Worm (Caenorhabditis elegans): ENCODE measurements around the gene C46E10.1.
"Not testable (repeated sequence)": the region's sequence is repeated elsewhere in the genome, so short reads cannot be mapped to it uniquely, and the experiment has no call there.

C46E10.1 gene

ce11 chrII:3752184-3752583, 28.2 kb downstream of the C46E10.1 start, which contains the start of gene sdz-11:
TSS of gene sdz-11 (minus strand) at chrII:3752284.
- TF ChIP-seq lin-13 (GFP tag; optimal IDR thresholded peaks at IDR 0.05): no peak
- TF ChIP-seq skn-1 (tag; optimal IDR thresholded peaks at IDR 0.05): no peak
- no peak for TF ChIP-seq unc-62 (GFP tag; optimal IDR thresholded peaks at IDR 0.05)

- no peak for TF ChIP-seq elt-1 (tag; optimal IDR thresholded peaks at IDR 0.05)
- no peak for TF ChIP-seq alr-1 (tag; optimal IDR thresholded peaks at IDR 0.05)
- no peak for TF ChIP-seq nhr-77 (tag; optimal IDR thresholded peaks at IDR 0.05)
- no peak for TF ChIP-seq ztf-11 (tag; optimal IDR thresholded peaks at IDR 0.05)
- no peak for TF ChIP-seq nhr-23 (tag; optimal IDR thresholded peaks at IDR 0.05)
- TF ChIP-seq R02D3.7 (tag; optimal IDR thresholded peaks at IDR 0.05): no peak
- no peak for TF ChIP-seq ztf-4 (tag; optimal IDR thresholded peaks at IDR 0.05)
- TF ChIP-seq snpc-4 (tag; optimal IDR thresholded peaks at IDR 0.05): no peak
- no peak for TF ChIP-seq nhr-21 (tag; optimal IDR thresholded peaks at IDR 0.05)
- TF ChIP-seq mdl-1 (tag; optimal IDR thresholded peaks at IDR 0.05): no peak
- no peak for TF ChIP-seq peb-1 (tag; optimal IDR thresholded peaks at IDR 0.05)
- TF ChIP-seq lsy-2 (tag; optimal IDR thresholded peaks at IDR 0.05): no peak
- TF ChIP-seq crh-2 (tag; optimal IDR thresholded peaks at IDR 0.05): no peak
- TF ChIP-seq sma-9 (GFP tag; optimal IDR thresholded peaks at IDR 0.05): no peak
- TF ChIP-seq sma-9 (tag; optimal IDR thresholded peaks at IDR 0.05): no peak
- no peak for TF ChIP-seq lin-13 (GFP tag; optimal IDR thresholded peaks at IDR 0.05)
- no peak for TF ChIP-seq gmeb-1 (tag; optimal IDR thresholded peaks at IDR 0.05)
- no peak for TF ChIP-seq ceh-82 (tag; optimal IDR thresholded peaks at IDR 0.05)
Measured at ce11 chrII:3753598-3753997, 29.6 kb downstream of the C46E10.1 start, which contains the start of gene rcd-1. TSS of gene rcd-1 (plus strand) at chrII:3753898.

ce11 chrII:3757499-3757898, 33.5 kb downstream of the C46E10.1 start, which contains the start of gene srx-111:
TSS of gene srx-111 (plus strand) at chrII:3757799.
- TF ChIP-seq elt-3 (tag; optimal IDR thresholded peaks at IDR 0.05) (no peak), nhr-129 (tag; optimal IDR thresholded peaks at IDR 0.05) (no peak), peb-1 (tag; optimal IDR thresholded peaks at IDR 0.05) (no peak), mab-5 (tag; optimal IDR thresholded peaks at IDR 0.05) (no peak), ztf-4 (tag; optimal IDR thresholded peaks at IDR 0.05) (no peak), nhr-23 (tag; optimal IDR thresholded peaks at IDR 0.05) (no peak), crh-2 (tag; optimal IDR thresholded peaks at IDR 0.05) (no peak), snpc-4 (tag; optimal IDR thresholded peaks at IDR 0.05) (no peak), lin-39 (tag; optimal IDR thresholded peaks at IDR 0.05) (no peak), fos-1 (tag; optimal IDR thresholded peaks at IDR 0.05) (no peak), sma-9 (GFP tag; optimal IDR thresholded peaks at IDR 0.05) (no peak), sma-9 (tag; optimal IDR thresholded peaks at IDR 0.05) (no peak), aly-2 (tag; optimal IDR thresholded peaks at IDR 0.05) (no peak), zag-1 (tag; optimal IDR thresholded peaks at IDR 0.05) (no peak), unc-62 (GFP tag; optimal IDR thresholded peaks at IDR 0.05) (no peak), alr-1 (tag; optimal IDR thresholded peaks at IDR 0.05) (no peak), sem-4 (tag; optimal IDR thresholded peaks at IDR 0.05) (no peak)

DNA sequence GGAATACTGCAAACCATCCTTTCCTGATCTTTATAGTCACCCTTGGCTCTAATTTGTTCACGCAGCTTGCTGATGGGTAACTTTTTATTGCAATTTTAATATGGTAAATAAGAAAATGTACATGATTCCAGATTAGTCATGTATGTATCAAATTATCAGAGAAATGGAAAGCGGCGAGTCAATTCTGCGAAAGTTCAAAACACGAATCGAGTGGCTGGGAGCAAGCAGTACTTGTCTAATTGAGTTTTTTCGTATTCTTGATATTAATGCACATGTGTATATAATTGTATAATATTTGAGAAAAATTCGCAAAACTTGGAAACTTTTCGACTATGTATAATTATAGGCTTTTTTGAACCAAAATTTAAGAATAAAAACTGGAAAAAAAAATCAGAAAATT, 35.0 kb downstream of the C46E10.1 start, which contains the start of gene T24E12.12:
T24E12.12 (plus strand) TSS at position 281 of the 400 bp plus-strand sequence.
- TF ChIP-seq unc-55 (GFP tag; optimal IDR thresholded peaks at IDR 0.05) (no peak), mdl-1 (tag; optimal IDR thresholded peaks at IDR 0.05) (no peak), ztf-1 (GFP tag; conservative IDR thresholded peaks at IDR 0.05) (no peak)

ce11 chrII:3761599-3761998, 37.6 kb downstream of the C46E10.1 start, which contains the start of gene T24E12.6:
TSS of gene T24E12.6 (minus strand) at chrII:3761699.
- TF ChIP-seq sma-9 (GFP tag; optimal IDR thresholded peaks at IDR 0.05); sma-9 (tag; optimal IDR thresholded peaks at IDR 0.05); unc-39 (tag; optimal IDR thresholded peaks at IDR 0.05); crh-2 (tag; optimal IDR thresholded peaks at IDR 0.05): not testable (repeated sequence)

DNA sequence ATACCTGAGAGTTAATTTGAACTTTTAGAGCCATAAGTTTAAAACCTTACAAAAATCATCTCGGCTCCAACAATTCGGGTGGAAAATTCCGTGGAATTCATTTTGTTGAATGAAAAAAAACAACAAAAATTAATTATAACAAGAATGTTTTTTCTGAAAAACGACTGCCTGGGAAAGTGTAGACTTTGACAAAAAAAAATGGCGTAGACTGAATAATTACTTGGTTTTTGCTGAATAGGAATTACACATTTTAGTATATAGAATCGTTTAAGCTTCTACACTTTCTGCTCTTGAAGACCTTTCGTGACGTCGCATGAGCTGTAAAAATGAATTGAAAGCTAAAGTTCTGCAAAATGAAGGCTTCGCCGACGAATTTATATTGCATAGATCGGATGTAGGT, 40.5 kb downstream of the C46E10.1 start, which contains the start of gene srx-112:
srx-112 (minus strand) TSS at position 101 of the 400 bp plus-strand sequence.
- TF ChIP-seq sem-4 (tag; optimal IDR thresholded peaks at IDR 0.05) (no peak), ceh-82 (tag; optimal IDR thresholded peaks at IDR 0.05) (no peak), unc-62 (GFP tag; optimal IDR thresholded peaks at IDR 0.05) (no peak), elt-3 (tag; optimal IDR thresholded peaks at IDR 0.05) (no peak), mbf-1 (tag; optimal IDR thresholded peaks at IDR 0.05) (no peak), unc-39 (tag; optimal IDR thresholded peaks at IDR 0.05) (no peak), nhr-237 (tag; optimal IDR thresholded peaks at IDR 0.05) (no peak)

Measured in whole organism, L2 larva.